Fruit fly (Drosophila melanogaster) whole organism, pupa: ENCODE measurements around the gene CG11878.
A peak's percentile ranks its signal among the peaks of the same experiment; 100 is the strongest.

ENCODE experiments used
- CG10348 ChIP-seq: fragments of 200-800 bp; sonication (Bioruptor generic); IDR thresholded peaks from 2 replicates; pipeline ENCODE4 v1.3.6; 2022; ENCODE audit warnings: missing biosample characterization, missing genetic modification characterization
- CG12605 ChIP-seq: fragments of 200-800 bp; sonication (Bioruptor generic); IDR thresholded peaks from 2 replicates; pipeline ENCODE4 v1.3.6; 2022; ENCODE audit warnings: missing biosample characterization, missing genetic modification characterization
- CG13204 ChIP-seq: fragments of 200-800 bp; sonication (Bioruptor generic); optimal IDR thresholded peaks from 2 replicates; lab custom pipeline; 2018; ENCODE audit warnings: missing biosample characterization, mild to moderate bottlenecking, missing genetic modification characterization, moderate library complexity
- CG14655 ChIP-seq: fragments of 200-800 bp; sonication (Bioruptor generic); optimal IDR thresholded peaks from 3 replicates; lab custom pipeline; 2017; ENCODE audit warnings: mild to moderate bottlenecking, missing biosample characterization, missing genetic modification reagents, missing genetic modification characterization
- CG15710 ChIP-seq: fragments of 200-800 bp; sonication (Bioruptor generic); optimal IDR thresholded peaks from 2 replicates; lab custom pipeline; 2018; ENCODE audit warnings: missing biosample characterization, mild to moderate bottlenecking, missing genetic modification characterization, moderate library complexity
- CG17806 ChIP-seq: fragments of 200-800 bp; sonication (Bioruptor generic); optimal IDR thresholded peaks from 2 replicates; lab custom pipeline; 2018; ENCODE audit warnings: missing biosample characterization, mild to moderate bottlenecking, missing genetic modification characterization, moderate library complexity
- CG32121 ChIP-seq: fragments of 200-800 bp; sonication (Bioruptor generic); IDR thresholded peaks from 2 replicates; pipeline ENCODE4 v1.3.6; 2022; ENCODE audit warnings: missing biosample characterization, missing genetic modification characterization
- CG34367 ChIP-seq: fragments of 200-800 bp; sonication (Bioruptor generic); optimal IDR thresholded peaks from 2 replicates; lab custom pipeline; 2018; ENCODE audit warnings: missing biosample characterization, mild to moderate bottlenecking, missing genetic modification characterization
- CG4496 ChIP-seq: fragments of 200-800 bp; sonication (Bioruptor generic); IDR thresholded peaks from 3 replicates; pipeline ENCODE4 v1.3.6; 2022; ENCODE audit warnings: missing biosample characterization, missing genetic modification characterization
- CG8159 ChIP-seq: fragments of 200-800 bp; sonication (Bioruptor generic); optimal IDR thresholded peaks from 3 replicates; lab custom pipeline; 2018; ENCODE audit warnings: missing biosample characterization, mild to moderate bottlenecking, missing genetic modification characterization, moderate library complexity
- CG8301 ChIP-seq: fragments of 200-800 bp; sonication (Bioruptor generic); optimal IDR thresholded peaks from 2 replicates; lab custom pipeline; 2018; ENCODE audit warnings: missing biosample characterization, mild to moderate bottlenecking, missing genetic modification characterization
- CG9948 ChIP-seq: fragments of 200-800 bp; sonication (Bioruptor generic); optimal IDR thresholded peaks from 2 replicates; lab custom pipeline; 2018; ENCODE audit warnings: missing biosample characterization, mild to moderate bottlenecking, missing genetic modification characterization, moderate library complexity
- D1 ChIP-seq: fragments of 200-800 bp; sonication (Bioruptor generic); optimal IDR thresholded peaks from 2 replicates; lab custom pipeline; 2018; ENCODE audit warnings: missing biosample characterization, mild to moderate bottlenecking, missing genetic modification characterization, moderate library complexity
- EcR ChIP-seq: fragments of 200-800 bp; sonication (Bioruptor generic); optimal IDR thresholded peaks from 3 replicates; lab custom pipeline; 2019; ENCODE audit warnings: missing biosample characterization, missing genetic modification characterization, mild to moderate bottlenecking, moderate library complexity, missing genetic modification reagents
- Ets98B ChIP-seq: fragments of 200-800 bp; sonication (Bioruptor generic); IDR thresholded peaks from 2 replicates; pipeline ENCODE4 v1.3.6; 2022; ENCODE audit warnings: missing biosample characterization, missing genetic modification characterization
- Pif1A ChIP-seq: fragments of 200-800 bp; sonication (Bioruptor generic); optimal IDR thresholded peaks from 3 replicates; lab custom pipeline; 2016; ENCODE audit warnings: missing biosample characterization, missing genetic modification characterization
- Pif1B ChIP-seq: fragments of 200-800 bp; sonication (Bioruptor generic); optimal IDR thresholded peaks from 3 replicates; lab custom pipeline; 2016; ENCODE audit warnings: missing biosample characterization, missing genetic modification characterization
- Snoo ChIP-seq: fragments of 200-800 bp; sonication (Bioruptor generic); optimal IDR thresholded peaks from 3 replicates; lab custom pipeline; 2017; ENCODE audit warnings: missing biosample characterization, mild to moderate bottlenecking, missing genetic modification characterization, inconsistent platforms
- fd96Ca ChIP-seq: fragments of 200-800 bp; sonication (Bioruptor generic); IDR thresholded peaks from 3 replicates; pipeline ENCODE4 v1.3.6; 2022; ENCODE audit warnings: missing biosample characterization, missing genetic modification characterization
- gl ChIP-seq: fragments of 200-800 bp; sonication (Bioruptor generic); optimal IDR thresholded peaks from 2 replicates; lab custom pipeline; 2018; ENCODE audit warnings: missing biosample characterization, mild to moderate bottlenecking, missing genetic modification characterization
- rn ChIP-seq: fragments of 200-800 bp; sonication (Bioruptor generic); IDR thresholded peaks from 2 replicates; pipeline ENCODE4 v1.3.6; 2022; ENCODE audit warnings: missing biosample characterization, missing genetic modification characterization

Gene CG11878

dm6 chr3R:25287128-25287527 is 13.5 kb downstream of the CG11878 start, which contains the start of gene CG13658:
CG13658 (plus strand) TSS chr3R:25287474.
- TF ChIP-seq CG8301 (tag; lab: Kevin White, UChicago) = no peak
- TF ChIP-seq CG8159 (tag; lab: Kevin White, UChicago) = no peak
- no peak for TF ChIP-seq EcR (GFP tag; lab: Kevin White, UChicago)
- no peak for TF ChIP-seq CG13204
- TF ChIP-seq rn (GFP tag; lab: Robert Waterston, UW) = no peak
- TF ChIP-seq gl (tag; lab: Kevin White, UChicago) = no peak
- TF ChIP-seq Pif1A (GFP tag; lab: Kevin White, UChicago) = no peak
- no peak for TF ChIP-seq CG17806 (tag; lab: Kevin White, UChicago)
- no peak for TF ChIP-seq Snoo (tag; lab: Kevin White, UChicago)
- TF ChIP-seq CG32121 (GFP tag; lab: Robert Waterston, UW) = no peak
- no peak for TF ChIP-seq CG9948 (tag; lab: Kevin White, UChicago)
- TF ChIP-seq CG10348 (GFP tag; lab: Robert Waterston, UW) = no peak
- TF ChIP-seq Pif1B (GFP tag; lab: Kevin White, UChicago) = no peak
- TF ChIP-seq CG15710 = no peak
- TF ChIP-seq fd96Ca (GFP tag; lab: Robert Waterston, UW) = no peak
- TF ChIP-seq CG4496 (GFP tag; lab: Robert Waterston, UW) = no peak

DNA sequence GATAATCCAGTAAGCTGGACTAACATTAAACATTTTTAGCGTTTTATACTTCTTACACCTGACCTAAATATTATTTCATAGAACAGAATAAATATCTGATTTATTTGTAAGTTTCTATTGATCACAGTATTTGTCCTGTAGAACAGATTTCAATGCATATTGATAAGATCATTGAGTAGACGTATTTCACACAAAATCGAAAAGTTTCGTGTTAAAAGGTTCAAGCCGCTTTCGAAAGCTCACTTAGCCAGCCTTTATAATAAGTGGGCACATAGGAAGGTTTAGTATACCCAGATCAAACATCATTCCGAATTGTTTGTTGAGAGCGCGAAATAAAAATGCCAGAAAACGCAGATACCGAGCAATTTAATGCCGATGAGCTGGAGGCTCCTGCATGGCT is 16.0 kb downstream of the CG11878 start, which contains the start of gene CG11893:
Gene CG11893, plus strand, starts transcription at position 301 of the 400 bp plus-strand sequence.
- TF ChIP-seq CG32121 (GFP tag; lab: Robert Waterston, UW) = no peak
- TF ChIP-seq CG34367 (tag; lab: Kevin White, UChicago) = no peak
- no peak for TF ChIP-seq CG4496 (GFP tag; lab: Robert Waterston, UW)
- TF ChIP-seq CG10348 (GFP tag; lab: Robert Waterston, UW) = no peak
- no peak for TF ChIP-seq CG8301 (tag; lab: Kevin White, UChicago)
- no peak for TF ChIP-seq CG13204
- TF ChIP-seq rn (GFP tag; lab: Robert Waterston, UW) = no peak
- no peak for TF ChIP-seq Pif1A (GFP tag; lab: Kevin White, UChicago)

- no peak for TF ChIP-seq D1 (tag; lab: Kevin White, UChicago)
- TF ChIP-seq Pif1B (GFP tag; lab: Kevin White, UChicago) = peak; percentile 37
- no peak for TF ChIP-seq rn (GFP tag; lab: Robert Waterston, UW)
- TF ChIP-seq CG10348 (GFP tag; lab: Robert Waterston, UW) = no peak
- TF ChIP-seq CG17806 (tag; lab: Kevin White, UChicago) = no peak
- TF ChIP-seq Pif1A (GFP tag; lab: Kevin White, UChicago) = peak; percentile 10
- TF ChIP-seq CG14655 = no peak
These were observed 19.2 kb downstream of the CG11878 start, which contains the start of gene CG31098 for dm6 chr3R:25292864-25293284. CG31098 (minus strand) TSS chr3R:25292977.

- TF ChIP-seq CG8159 (tag; lab: Kevin White, UChicago) (no peak), gl (tag; lab: Kevin White, UChicago) (no peak), CG8301 (tag; lab: Kevin White, UChicago) (no peak), Pif1B (GFP tag; lab: Kevin White, UChicago) (no peak), D1 (tag; lab: Kevin White, UChicago) (no peak), rn (GFP tag; lab: Robert Waterston, UW) (no peak), CG9948 (tag; lab: Kevin White, UChicago) (no peak), CG15710 (no peak), CG32121 (GFP tag; lab: Robert Waterston, UW) (peak; percentile 43; the same call in 1 of the 2 replicates), CG14655 (no peak), fd96Ca (GFP tag; lab: Robert Waterston, UW) (no peak), CG12605 (GFP tag; lab: Robert Waterston, UW) (no peak), CG13204 (no peak), Pif1A (GFP tag; lab: Kevin White, UChicago) (no peak), EcR (GFP tag; lab: Kevin White, UChicago) (peak; percentile 63)
These were observed 21.8 kb downstream of the CG11878 start, which contains the start of gene CG31102 for dm6 chr3R:25295320-25296020. CG31102 (minus strand) TSS chr3R:25295594.

- no peak for TF ChIP-seq rn (GFP tag; lab: Robert Waterston, UW)
- no peak for TF ChIP-seq gl (tag; lab: Kevin White, UChicago)
These were observed 24.0 kb downstream of the CG11878 start, which contains the start of gene CG31097 for dm6 chr3R:25297678-25298077. CG31097 (minus strand) TSS chr3R:25297778.

DNA sequence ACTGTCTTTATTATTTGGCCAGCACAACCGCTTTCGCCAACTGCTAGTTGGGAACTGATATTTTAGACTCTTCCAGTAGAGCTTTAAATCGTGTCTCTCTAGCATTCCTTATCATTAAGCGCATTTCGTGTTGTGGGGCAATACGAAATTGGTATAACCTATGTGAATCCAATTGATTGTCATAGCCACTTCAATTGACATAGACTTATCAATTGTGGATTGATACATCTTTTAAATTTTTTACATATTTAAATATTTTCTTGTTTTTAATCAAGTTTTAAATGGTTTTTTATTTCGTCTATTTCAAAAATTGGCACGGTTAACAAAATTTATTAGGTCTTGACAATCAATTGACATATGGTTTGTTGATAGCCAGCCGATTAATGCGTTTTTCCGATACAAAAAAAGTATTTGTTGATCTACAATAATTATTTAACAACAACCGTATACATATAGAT is 25.9 kb downstream of the CG11878 start, which contains the start of gene CG31288:
Gene CG31288, minus strand, starts transcription at position 51 of the 458 bp plus-strand sequence.
- no peak for TF ChIP-seq CG10348 (GFP tag; lab: Robert Waterston, UW)
- no peak for TF ChIP-seq CG13204
- no peak for TF ChIP-seq CG14655
- no peak for TF ChIP-seq EcR (GFP tag; lab: Kevin White, UChicago)
- no peak for TF ChIP-seq Snoo (tag; lab: Kevin White, UChicago)
- no peak for TF ChIP-seq CG15710
- no peak for TF ChIP-seq CG8159 (tag; lab: Kevin White, UChicago)
- TF ChIP-seq CG8301 (tag; lab: Kevin White, UChicago) = no peak
- TF ChIP-seq CG9948 (tag; lab: Kevin White, UChicago) = no peak
- no peak for TF ChIP-seq Ets98B (GFP tag; lab: Robert Waterston, UW)
- TF ChIP-seq fd96Ca (GFP tag; lab: Robert Waterston, UW) = no peak
- TF ChIP-seq D1 (tag; lab: Kevin White, UChicago) = no peak
- no peak for TF ChIP-seq CG4496 (GFP tag; lab: Robert Waterston, UW)
- TF ChIP-seq Pif1B (GFP tag; lab: Kevin White, UChicago) = no peak
- TF ChIP-seq gl (tag; lab: Kevin White, UChicago) = no peak
- TF ChIP-seq CG34367 (tag; lab: Kevin White, UChicago) = no peak
- no peak for TF ChIP-seq CG17806 (tag; lab: Kevin White, UChicago)
- TF ChIP-seq, all 21 proteins: peak for 0
